Fruit fly (Drosophila melanogaster): Measurements from ENCODE around the gene CG11373.
A peak's percentile ranks its signal among the peaks of the same experiment; 100 is the strongest.

CG11373 gene

DNA sequence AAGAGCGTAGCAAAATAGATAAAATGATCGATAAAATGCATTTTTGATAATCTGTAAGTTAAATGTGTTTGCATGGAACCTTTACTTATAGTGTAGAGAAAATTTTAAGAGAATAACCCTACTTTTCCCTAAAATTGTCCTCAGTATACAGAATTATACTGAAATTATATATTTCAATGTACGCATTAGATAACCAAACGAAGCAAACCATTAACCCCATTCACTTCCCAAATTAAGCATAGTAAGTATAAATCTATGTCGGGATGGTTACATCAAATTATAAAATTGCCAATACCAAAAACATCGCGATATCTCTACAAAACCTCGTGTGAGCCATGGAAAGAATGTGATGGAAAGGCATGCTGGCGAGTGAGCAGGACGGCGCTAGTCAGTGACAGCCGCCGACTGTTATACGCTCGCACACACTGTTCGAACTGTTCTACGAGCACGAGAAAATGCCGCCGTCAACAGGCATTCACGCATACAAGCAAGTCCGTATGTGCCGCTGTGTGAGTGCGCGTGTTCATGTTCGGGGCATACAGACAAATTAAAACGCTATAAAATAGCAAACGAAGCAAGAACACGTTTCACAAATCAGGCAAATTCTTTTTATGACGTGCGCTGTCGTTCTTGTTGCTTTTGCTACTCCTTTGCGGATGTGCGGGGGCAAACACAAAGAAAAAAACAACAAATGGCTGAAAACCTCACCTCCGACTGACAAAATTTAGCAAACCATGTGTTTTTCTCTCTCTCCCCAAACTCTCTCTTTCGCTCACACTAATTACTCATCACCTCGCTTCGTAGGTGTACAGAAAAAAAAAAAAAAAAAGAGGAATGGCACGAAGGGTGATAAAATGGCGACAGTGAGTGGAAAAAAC, 46.6 kb upstream of the CG11373 start (continued):
- peak; percentile 55 for TF ChIP-seq HLHmδ (GFP tag; optimal IDR thresholded peaks at IDR 0.05)
- no peak for TF ChIP-seq CG31441 (GFP tag; IDR thresholded peaks at IDR 0.05)
- no peak for TF ChIP-seq CG13624 (GFP tag; optimal IDR thresholded peaks at IDR 0.05)
- no peak for TF ChIP-seq sima (GFP tag; optimal IDR thresholded peaks at IDR 0.05)
- TF ChIP-seq kah (GFP tag; optimal IDR thresholded peaks at IDR 0.05): no peak
- TF ChIP-seq CG31365 (tag; optimal IDR thresholded peaks at IDR 0.05): no peak
- no peak for TF ChIP-seq mld (GFP tag; IDR thresholded peaks at IDR 0.05; ENCODE audit: partially characterized antibody)
- TF ChIP-seq ems (GFP tag; optimal IDR thresholded peaks at IDR 0.05): no peak
- TF ChIP-seq CG14014 (GFP tag; IDR thresholded peaks at IDR 0.05): no peak
- no peak for TF ChIP-seq fd96Cb (tag; optimal IDR thresholded peaks at IDR 0.05)
- TF ChIP-seq Fer2 (tag; optimal IDR thresholded peaks at IDR 0.05): no peak
- no peak for TF ChIP-seq Lim3 (GFP tag; IDR thresholded peaks at IDR 0.05)
- TF ChIP-seq ci (GFP tag; IDR thresholded peaks at IDR 0.05): peak; percentile 54; the same call in 1 of the 3 replicates
- peak; percentile 18 for TF ChIP-seq Fer3 (tag; optimal IDR thresholded peaks at IDR 0.05)
- TF ChIP-seq jing (GFP tag; optimal IDR thresholded peaks at IDR 0.05): no peak
- peak; percentile 73 for TF ChIP-seq sens (GFP tag)
- no peak for TF ChIP-seq crc (GFP tag; optimal IDR thresholded peaks at IDR 0.05)
- TF ChIP-seq CG9609 (GFP tag; optimal IDR thresholded peaks at IDR 0.05): no peak
- peak; percentile 76 for TF ChIP-seq YL-1 (GFP tag; optimal IDR thresholded peaks at IDR 0.05)
- no peak for TF ChIP-seq sc (optimal IDR thresholded peaks at IDR 0.05)
- no peak for TF ChIP-seq sc (GFP tag; optimal IDR thresholded peaks at IDR 0.05)
- TF ChIP-seq CG7987 (GFP tag; optimal IDR thresholded peaks at IDR 0.05): peak; percentile 17
- TF ChIP-seq CG12769 (tag; optimal IDR thresholded peaks at IDR 0.05): peak; percentile 55
- TF ChIP-seq Gsc (GFP tag; IDR thresholded peaks at IDR 0.05): no peak
- TF ChIP-seq NC2α (GFP tag; optimal IDR thresholded peaks at IDR 0.05): no peak
- no peak for TF ChIP-seq CG10959 (GFP tag; IDR thresholded peaks at IDR 0.05)
- TF ChIP-seq CG12236 (GFP tag; optimal IDR thresholded peaks at IDR 0.05): no peak
- TF ChIP-seq chm (GFP tag; IDR thresholded peaks at IDR 0.05): peak; percentile 71; the same call in 1 of the 2 replicates
- no peak for TF ChIP-seq CG16863 (GFP tag; optimal IDR thresholded peaks at IDR 0.05)
- no peak for TF ChIP-seq vnd (GFP tag; IDR thresholded peaks at IDR 0.05; ENCODE audit: partially characterized antibody)
- TF ChIP-seq CG18764 (GFP tag; optimal IDR thresholded peaks at IDR 0.05): no peak
- peak; percentile 57 for TF ChIP-seq exex (tag; optimal IDR thresholded peaks at IDR 0.05)
- no peak for TF ChIP-seq CG8924 (tag; optimal IDR thresholded peaks at IDR 0.05)
- no peak for TF ChIP-seq CG7745 (tag; optimal IDR thresholded peaks at IDR 0.05)
- TF ChIP-seq CG7357 (GFP tag; IDR thresholded peaks at IDR 0.05): no peak
- TF ChIP-seq CG2202 (tag; optimal IDR thresholded peaks at IDR 0.05): no peak
- TF ChIP-seq Sry-δ (GFP tag; optimal IDR thresholded peaks at IDR 0.05): no peak
- TF ChIP-seq gt (GFP tag; IDR thresholded peaks at IDR 0.05): no peak
- TF ChIP-seq crp (GFP tag; optimal IDR thresholded peaks at IDR 0.05): no peak
- no peak for TF ChIP-seq phol (tag; optimal IDR thresholded peaks at IDR 0.05)
- TF ChIP-seq pzg (GFP tag; optimal IDR thresholded peaks at IDR 0.05): peak; percentile 22
- no peak for TF ChIP-seq pnt (GFP tag; optimal IDR thresholded peaks at IDR 0.05)
- TF ChIP-seq kay (GFP tag; optimal IDR thresholded peaks at IDR 0.05): peak; percentile 39
- no peak for TF ChIP-seq zfh2 (GFP tag; optimal IDR thresholded peaks at IDR 0.05)
- TF ChIP-seq ham (GFP tag; IDR thresholded peaks at IDR 0.05): no peak
- no peak for TF ChIP-seq Poxn (GFP tag; IDR thresholded peaks at IDR 0.05)
- no peak for TF ChIP-seq Dref (GFP tag; IDR thresholded peaks at IDR 0.05)
- no peak for TF ChIP-seq dan (GFP tag; IDR thresholded peaks at IDR 0.05)
- TF ChIP-seq croc (GFP tag; conservative IDR thresholded peaks at IDR 0.05): no peak
- TF ChIP-seq az2 (GFP tag; optimal IDR thresholded peaks at IDR 0.05): no peak

All from whole organism, embryonic.